Worm (Caenorhabditis elegans) whole organism, midembryonic: Measurements from ENCODE around the gene srv-22.

Experiments
- cog-1 ChIP-seq: sonication (generic microtip); optimal IDR thresholded peaks from 2 replicates; lab custom pipeline; 2016; ENCODE audit warnings: missing genetic modification characterization, missing compliant biosample characterization
- flt-1 ChIP-seq: fragments of 200-800 bp; sonication (Bioruptor generic); IDR thresholded peaks from 2 replicates; pipeline ENCODE4 v1.3.6; 2022; ENCODE audit warnings: missing genetic modification characterization, missing compliant biosample characterization
- med-1 ChIP-seq: sonication (generic microtip); optimal IDR thresholded peaks from 2 replicates; lab custom pipeline; 2017; ENCODE audit warnings: missing genetic modification characterization, mild to moderate bottlenecking, missing compliant biosample characterization, antibody characterized with exemption, missing genetic modification reagents; ENCODE audit not compliant: insufficient read depth
- ref-1 ChIP-seq: fragments of 200-800 bp; sonication (Bioruptor generic); conservative IDR thresholded peaks from 2 replicates; pipeline ENCODE4 v1.3.6; 2022; ENCODE audit warnings: missing genetic modification reagents, missing genetic modification characterization, missing compliant biosample characterization
- tab-1 ChIP-seq: fragments of 200-800 bp; sonication (Bioruptor generic); IDR thresholded peaks from 2 replicates; pipeline ENCODE4 v1.3.6; 2022; ENCODE audit warnings: missing genetic modification characterization, missing compliant biosample characterization

DNA sequence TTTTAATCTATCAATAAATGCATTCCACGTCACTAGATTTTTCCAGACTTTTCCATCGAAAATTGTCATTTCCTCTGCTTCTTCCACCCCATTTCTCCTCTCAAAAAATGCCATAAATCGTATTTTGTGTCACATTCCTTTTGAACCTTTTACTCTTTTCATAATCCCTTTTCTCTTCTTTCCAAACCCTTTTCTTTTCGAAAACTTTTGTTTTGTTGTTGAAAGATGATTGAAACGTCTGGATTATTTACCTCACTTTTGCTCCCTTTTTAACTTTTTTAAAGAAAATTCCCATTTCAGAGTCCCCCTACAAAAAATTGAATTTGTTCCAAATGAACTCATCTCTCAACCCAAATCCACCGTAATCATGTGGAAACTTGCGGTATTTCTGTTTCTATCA lies 40.6 kb downstream of the srv-22 start, which contains the start of gene C06E7.2:
- no peak for TF ChIP-seq tab-1 (GFP tag; lab: Robert Waterston, UW)
- TF ChIP-seq flt-1 (GFP tag; lab: Robert Waterston, UW), result no peak
- TF ChIP-seq med-1 (GFP tag; lab: Kevin White, UChicago), result no peak
- TF ChIP-seq ref-1 (GFP tag; lab: Robert Waterston, UW), result no peak
- no peak for TF ChIP-seq cog-1 (tag; lab: Kevin White, UChicago)
